Fruit fly (Drosophila melanogaster) whole organism, prepupa: ENCODE data around the gene fbl.

Source experiments
- CG10669 ChIP-seq: fragments of 200-800 bp; sonication (Bioruptor generic); optimal IDR thresholded peaks from 3 replicates; lab custom pipeline; 2018; ENCODE audit warnings: missing biosample characterization, mild to moderate bottlenecking, missing genetic modification characterization, moderate library complexity
- CG11294 ChIP-seq: fragments of 200-800 bp; sonication (Bioruptor generic); IDR thresholded peaks from 2 replicates; pipeline ENCODE4 v1.3.6; 2022; ENCODE audit warnings: missing biosample characterization, missing genetic modification characterization
- CG11902 ChIP-seq: fragments of 200-800 bp; sonication (Bioruptor generic); optimal IDR thresholded peaks from 3 replicates; lab custom pipeline; 2016; ENCODE audit warnings: missing biosample characterization, missing genetic modification characterization
- CG15336 ChIP-seq: fragments of 200-800 bp; sonication (Bioruptor generic); IDR thresholded peaks from 2 replicates; pipeline ENCODE4 v1.3.6; 2022; ENCODE audit warnings: missing biosample characterization, missing genetic modification characterization
- CG1621 ChIP-seq: fragments of 200-800 bp; sonication (Bioruptor generic); optimal IDR thresholded peaks from 3 replicates; lab custom pipeline; 2018; ENCODE audit warnings: missing biosample characterization, mild to moderate bottlenecking, missing genetic modification characterization
- CG16779 ChIP-seq: fragments of 200-800 bp; sonication (Bioruptor generic); optimal IDR thresholded peaks from 3 replicates; lab custom pipeline; 2017; ENCODE audit warnings: missing biosample characterization, mild to moderate bottlenecking, missing genetic modification characterization
- CG31627 ChIP-seq: fragments of 200-800 bp; sonication (Bioruptor generic); optimal IDR thresholded peaks from 3 replicates; lab custom pipeline; 2016; ENCODE audit warnings: missing biosample characterization, missing genetic modification characterization
- CG32006 ChIP-seq: fragments of 200-800 bp; sonication (Bioruptor generic); optimal IDR thresholded peaks from 3 replicates; lab custom pipeline; 2017; ENCODE audit warnings: missing biosample characterization, mild to moderate bottlenecking, missing genetic modification characterization
- CG34406 ChIP-seq: fragments of 200-800 bp; sonication (Bioruptor generic); optimal IDR thresholded peaks from 3 replicates; lab custom pipeline; 2016; ENCODE audit warnings: missing biosample characterization, missing genetic modification characterization
- CG3919 ChIP-seq: fragments of 200-800 bp; sonication (Bioruptor generic); optimal IDR thresholded peaks from 3 replicates; lab custom pipeline; 2016; ENCODE audit warnings: missing biosample characterization, missing genetic modification characterization
- CG4318 ChIP-seq: fragments of 200-800 bp; sonication (Bioruptor generic); optimal IDR thresholded peaks from 3 replicates; lab custom pipeline; 2017; ENCODE audit warnings: missing biosample characterization, mild to moderate bottlenecking, missing genetic modification characterization
- CG6163 ChIP-seq: fragments of 200-800 bp; sonication (Bioruptor generic); IDR thresholded peaks from 3 replicates; pipeline ENCODE4 v1.3.6; 2022; ENCODE audit warnings: missing biosample characterization, missing genetic modification characterization
- CG6276 ChIP-seq: fragments of 200-800 bp; sonication (Bioruptor generic); optimal IDR thresholded peaks from 2 replicates; lab custom pipeline; 2017; ENCODE audit warnings: missing biosample characterization, mild to moderate bottlenecking, missing genetic modification characterization
- CG6792 ChIP-seq: fragments of 200-800 bp; sonication (Bioruptor generic); optimal IDR thresholded peaks from 3 replicates; lab custom pipeline; 2016; ENCODE audit warnings: missing biosample characterization, missing genetic modification characterization
- CG6808 ChIP-seq: fragments of 200-800 bp; sonication (Bioruptor generic); optimal IDR thresholded peaks from 3 replicates; lab custom pipeline; 2017; ENCODE audit warnings: missing biosample characterization, missing genetic modification characterization, mild to moderate bottlenecking, moderate library complexity, missing genetic modification reagents
- CG6854 ChIP-seq: fragments of 200-800 bp; sonication (Bioruptor generic); optimal IDR thresholded peaks from 2 replicates; lab custom pipeline; 2017; ENCODE audit warnings: missing biosample characterization, mild to moderate bottlenecking, missing genetic modification characterization
- CG8119 ChIP-seq: fragments of 200-800 bp; sonication (Bioruptor generic); IDR thresholded peaks from 3 replicates; pipeline ENCODE4 v1.3.6; 2022; ENCODE audit warnings: missing biosample characterization, missing genetic modification characterization
- CG8319 ChIP-seq: fragments of 200-800 bp; sonication (Bioruptor generic); optimal IDR thresholded peaks from 3 replicates; lab custom pipeline; 2016; ENCODE audit warnings: missing biosample characterization, missing genetic modification characterization
- Eip75B ChIP-seq: fragments of 200-800 bp; sonication (Bioruptor generic); optimal IDR thresholded peaks from 3 replicates; lab custom pipeline; 2016; ENCODE audit warnings: missing biosample characterization, missing genetic modification characterization
- Eip78C ChIP-seq: fragments of 200-800 bp; sonication (Bioruptor generic); peaks from one replicate; lab custom pipeline; 2016; ENCODE audit warnings: missing biosample characterization, missing genetic modification characterization
- Ets96B ChIP-seq: fragments of 200-800 bp; optimal IDR thresholded peaks from 2 replicates; lab custom pipeline; 2019; ENCODE audit warnings: missing biosample characterization, mild to moderate bottlenecking, missing genetic modification characterization, moderate library complexity
- Gug ChIP-seq: fragments of 200-800 bp; sonication (Bioruptor generic); IDR thresholded peaks from 2 replicates; pipeline ENCODE4 v1.3.6; 2022; ENCODE audit warnings: missing biosample characterization, missing genetic modification characterization
- Lpt ChIP-seq: fragments of 200-800 bp; sonication (Bioruptor generic); optimal IDR thresholded peaks from 3 replicates; lab custom pipeline; 2016; ENCODE audit warnings: missing biosample characterization, missing genetic modification characterization
- Met ChIP-seq: fragments of 200-800 bp; sonication (Bioruptor generic); optimal IDR thresholded peaks from 3 replicates; lab custom pipeline; 2016; ENCODE audit warnings: missing biosample characterization, missing genetic modification characterization
- OdsH ChIP-seq: fragments of 200-800 bp; sonication (Bioruptor generic); optimal IDR thresholded peaks from 3 replicates; lab custom pipeline; 2016; ENCODE audit warnings: missing biosample characterization, missing genetic modification characterization
- Sox14 ChIP-seq: fragments of 200-800 bp; sonication (Bioruptor generic); optimal IDR thresholded peaks from 3 replicates; lab custom pipeline; 2016; ENCODE audit warnings: missing biosample characterization, missing genetic modification characterization
- achi ChIP-seq: fragments of 200-800 bp; sonication (Bioruptor generic); optimal IDR thresholded peaks from 3 replicates; lab custom pipeline; 2016; ENCODE audit warnings: missing biosample characterization, missing genetic modification characterization
- dsx ChIP-seq: fragments of 200-800 bp; optimal IDR thresholded peaks from 3 replicates; lab custom pipeline; 2019; ENCODE audit warnings: missing biosample characterization, mild to moderate bottlenecking, missing genetic modification characterization, moderate library complexity; ENCODE audit not compliant: poor library complexity, severe bottlenecking
- eg ChIP-seq: fragments of 200-800 bp; sonication (Bioruptor generic); IDR thresholded peaks from 3 replicates; pipeline ENCODE4 v1.3.6; 2022; ENCODE audit warnings: missing biosample characterization, missing genetic modification characterization
- esn ChIP-seq: fragments of 200-800 bp; sonication (Bioruptor generic); optimal IDR thresholded peaks from 2 replicates; lab custom pipeline; 2016; ENCODE audit warnings: missing biosample characterization, mild to moderate bottlenecking, missing genetic modification characterization, moderate library complexity
- fd85E ChIP-seq: fragments of 200-800 bp; sonication (Bioruptor generic); optimal IDR thresholded peaks from 3 replicates; lab custom pipeline; 2016; ENCODE audit warnings: missing biosample characterization, missing genetic modification characterization
- fkh ChIP-seq: fragments of 200-800 bp; sonication (Bioruptor generic); optimal IDR thresholded peaks from 3 replicates; lab custom pipeline; 2017; ENCODE audit warnings: missing biosample characterization, mild to moderate bottlenecking, missing genetic modification characterization, moderate library complexity
- lz ChIP-seq: fragments of 200-800 bp; sonication (Bioruptor generic); optimal IDR thresholded peaks from 3 replicates; lab custom pipeline; 2016; ENCODE audit warnings: missing biosample characterization, missing genetic modification characterization
- net ChIP-seq: fragments of 200-800 bp; sonication (Bioruptor generic); optimal IDR thresholded peaks from 3 replicates; lab custom pipeline; 2016; ENCODE audit warnings: missing biosample characterization, missing genetic modification characterization
- spab ChIP-seq: fragments of 200-800 bp; sonication (Bioruptor generic); optimal IDR thresholded peaks from 2 replicates; lab custom pipeline; 2017; ENCODE audit warnings: missing biosample characterization, mild to moderate bottlenecking, missing genetic modification characterization, missing genetic modification reagents
- ss ChIP-seq, 2 experiments: fragments of 200-800 bp; sonication (Bioruptor generic); optimal IDR thresholded peaks; 2 replicates in 1 of 2; 3 replicates in 1 of 2; lab custom pipeline; 2017 to 2018; ENCODE audit warnings: mild to moderate bottlenecking in 2 of 2, missing biosample characterization in 2 of 2, missing genetic modification characterization in 2 of 2, moderate library complexity in 1 of 2
- svp ChIP-seq: fragments of 200-800 bp; sonication (Bioruptor generic); peaks from one replicate; lab custom pipeline; 2016; ENCODE audit warnings: missing biosample characterization, missing genetic modification characterization
- vri ChIP-seq: fragments of 200-800 bp; sonication (Bioruptor generic); optimal IDR thresholded peaks from 3 replicates; lab custom pipeline; 2016; ENCODE audit warnings: missing biosample characterization, mild to moderate bottlenecking, missing genetic modification characterization

fbl gene

dm6 chr3L:20399550-20400109, 15.4 kb downstream of the fbl start (continued):
- TF ChIP-seq CG34406 (GFP tag; lab: Kevin White, UChicago) (peak; percentile 94), svp (GFP tag; lab: Kevin White, UChicago) (peak; percentile 95), Met (GFP tag; lab: Kevin White, UChicago) (peak; percentile 92), CG32006 (peak; percentile 96), CG10669 (GFP tag; lab: Kevin White, UChicago) (peak; percentile 85), CG8319 (GFP tag; lab: Kevin White, UChicago) (peak; percentile 91), CG16779 (tag; lab: Kevin White, UChicago) (peak; percentile 84), vri (GFP tag; lab: Kevin White, UChicago) (peak; percentile 88), lz (GFP tag; lab: Kevin White, UChicago) (peak; percentile 90), CG6808 (GFP tag; lab: Kevin White, UChicago) (peak; percentile 89), CG31627 (GFP tag; lab: Kevin White, UChicago) (peak; percentile 93), OdsH (GFP tag; lab: Kevin White, UChicago) (peak; percentile 96), Gug (GFP tag; lab: Robert Waterston, UW) (peak; percentile 85), net (GFP tag; lab: Kevin White, UChicago) (peak; percentile 95), CG11902 (GFP tag; lab: Kevin White, UChicago) (peak; percentile 88), spab (GFP tag; lab: Kevin White, UChicago) (peak; percentile 89), fkh (peak; percentile 88)

dm6 chr3L:20400515-20400914, 16.3 kb downstream of the fbl start:
- no peak for TF ChIP-seq eg (GFP tag; lab: Robert Waterston, UW)
- no peak for TF ChIP-seq CG11294 (GFP tag; lab: Robert Waterston, UW)

- TF ChIP-seq CG6792 (GFP tag; lab: Kevin White, UChicago), result no peak
- peak; percentile 68 for TF ChIP-seq CG6163
- TF ChIP-seq CG4318 (GFP tag; lab: Kevin White, UChicago), result no peak
- peak; percentile 18 for TF ChIP-seq CG6808 (GFP tag; lab: Kevin White, UChicago)
- TF ChIP-seq CG16779 (tag; lab: Kevin White, UChicago), result peak; percentile 33
- peak; percentile 12 to 21 for TF ChIP-seq ss (GFP tag; optimal IDR thresholded peaks at IDR 0.05; lab: Kevin White, UChicago)
- TF ChIP-seq Eip78C, result peak; percentile 48
- no peak for TF ChIP-seq Gug (GFP tag; lab: Robert Waterston, UW)
- TF ChIP-seq Ets96B, result no peak
- peak; percentile 53 for TF ChIP-seq CG1621 (tag; lab: Kevin White, UChicago)
- TF ChIP-seq Sox14 (GFP tag; lab: Kevin White, UChicago), result peak; percentile 29
- TF ChIP-seq CG6854, result peak; percentile 66
- TF ChIP-seq esn (GFP tag; lab: Kevin White, UChicago), result no peak
- peak; percentile 15 for TF ChIP-seq achi (GFP tag; lab: Kevin White, UChicago)
- TF ChIP-seq Lpt (GFP tag; lab: Kevin White, UChicago), result no peak
- TF ChIP-seq CG3919, result peak; percentile 30
- TF ChIP-seq CG10669 (GFP tag; lab: Kevin White, UChicago), result no peak
- peak; percentile 73 for TF ChIP-seq svp (GFP tag; lab: Kevin White, UChicago)
- peak; percentile 58 for TF ChIP-seq net (GFP tag; lab: Kevin White, UChicago)
- TF ChIP-seq Eip75B (GFP tag; lab: Kevin White, UChicago), result no peak
- peak; percentile 19 for TF ChIP-seq CG6276 (GFP tag; lab: Kevin White, UChicago)
- TF ChIP-seq CG8119, result peak; percentile 40; the same call in 2 of the 3 replicates
- TF ChIP-seq eg (GFP tag; lab: Robert Waterston, UW), result peak; percentile 60; the same call in 2 of the 3 replicates
- peak; percentile 62 for TF ChIP-seq dsx
- TF ChIP-seq fkh, result peak; percentile 27
- TF ChIP-seq CG15336 (GFP tag; lab: Robert Waterston, UW), result peak; percentile 35; the same call in 1 of the 2 replicates
- TF ChIP-seq fd85E, result peak; percentile 30
Measured at dm6 chr3L:20401026-20401912, 17.0 kb downstream of the fbl start, which contains the start of gene trbl. TSS of gene trbl (minus strand) at chr3L:20401609.
